Worm (Caenorhabditis elegans) whole organism, L4 larva: ENCODE measurements around the gene T16G12.12.

Experiments
- T26A8.4 ChIP-seq: fragments of 200-800 bp; sonication (Bioruptor generic); IDR thresholded peaks from 2 replicates; pipeline ENCODE4 v1.3.6; 2022; ENCODE audit warnings: missing genetic modification characterization, missing compliant biosample characterization
- Y5F2A.4 ChIP-seq: fragments of 200-800 bp; sonication (Bioruptor generic); optimal IDR thresholded peaks from 2 replicates; lab custom pipeline; 2018; ENCODE audit warnings: mild to moderate bottlenecking, missing genetic modification characterization, missing compliant biosample characterization
- ZK546.5 ChIP-seq, 2 experiments: sonication (generic microtip); optimal IDR thresholded peaks; 2 replicates each; lab custom pipeline; 2017; ENCODE audit warnings: missing biosample characterization in 2 of 2, missing genetic modification characterization in 2 of 2
- aha-1 ChIP-seq: fragments of 150-350 bp; peaks from one replicate; lab custom pipeline; 2014; ENCODE audit warnings: missing biosample characterization, missing genetic modification characterization
- attf-4 ChIP-seq: sonication (generic microtip); optimal IDR thresholded peaks from 3 replicates; lab custom pipeline; 2017; ENCODE audit warnings: missing biosample characterization, missing genetic modification characterization
- ceh-28 ChIP-seq: fragments of 150-350 bp; optimal IDR thresholded peaks from 2 replicates; lab custom pipeline; 2014; ENCODE audit warnings: missing biosample characterization, missing genetic modification reagents, missing genetic modification characterization
- ceh-62 ChIP-seq: sonication (generic microtip); optimal IDR thresholded peaks from 2 replicates; lab custom pipeline; 2017; ENCODE audit warnings: missing biosample characterization, missing genetic modification characterization
- cey-2 ChIP-seq: sonication (generic microtip); optimal IDR thresholded peaks from 3 replicates; lab custom pipeline; 2017; ENCODE audit warnings: missing genetic modification characterization, mild to moderate bottlenecking, missing compliant biosample characterization, antibody characterized with exemption, borderline replicate concordance; ENCODE audit not compliant: insufficient read depth
- dmd-6 ChIP-seq: fragments of 200-800 bp; sonication (Bioruptor generic); IDR thresholded peaks from 2 replicates; pipeline ENCODE4 v1.3.6; 2022; ENCODE audit warnings: missing genetic modification reagents, missing genetic modification characterization, missing compliant biosample characterization
- egl-27 ChIP-seq: sonication (generic microtip); optimal IDR thresholded peaks from 3 replicates; lab custom pipeline; 2017; ENCODE audit warnings: missing biosample characterization, missing genetic modification reagents, missing genetic modification characterization
- egl-43 ChIP-seq: fragments of 200-800 bp; sonication (Bioruptor generic); IDR thresholded peaks from 2 replicates; pipeline ENCODE4 v1.3.6; 2022; ENCODE audit warnings: missing genetic modification reagents, missing genetic modification characterization, missing compliant biosample characterization
- fos-1 ChIP-seq: fragments of 150-350 bp; optimal IDR thresholded peaks from 2 replicates; lab custom pipeline; 2014; ENCODE audit warnings: missing biosample characterization, missing genetic modification characterization
- jun-1 ChIP-seq: fragments of 150-350 bp; optimal IDR thresholded peaks from 2 replicates; lab custom pipeline; 2014; ENCODE audit warnings: missing biosample characterization, missing genetic modification reagents, missing genetic modification characterization
- lin-1 ChIP-seq: fragments of 200-800 bp; sonication (Bioruptor generic); IDR thresholded peaks from 2 replicates; pipeline ENCODE4 v1.3.6; 2022; ENCODE audit warnings: missing genetic modification reagents, missing genetic modification characterization, missing compliant biosample characterization
- lin-15B ChIP-seq: fragments of 150-350 bp; sonication (generic microtip); optimal IDR thresholded peaks from 3 replicates; lab custom pipeline; 2014; ENCODE audit warnings: missing biosample characterization, missing genetic modification characterization
- lin-38 ChIP-seq: fragments of 200-800 bp; sonication (Bioruptor generic); IDR thresholded peaks from 2 replicates; pipeline ENCODE4 v1.3.6; 2022; ENCODE audit warnings: missing genetic modification reagents, missing genetic modification characterization, missing compliant biosample characterization
- lir-3 ChIP-seq: sonication (generic microtip); optimal IDR thresholded peaks from 2 replicates; lab custom pipeline; 2016; ENCODE audit warnings: mild to moderate bottlenecking, missing genetic modification characterization, missing compliant biosample characterization
- lsy-2 ChIP-seq, 2 experiments: fragments of 150-350 bp in 1 of 2; sonication (generic microtip) in 1 of 2; optimal IDR thresholded peaks; 2 replicates each; lab custom pipeline; 2014 to 2017; ENCODE audit warnings: missing biosample characterization in 2 of 2, missing genetic modification characterization in 2 of 2
- madf-5 ChIP-seq, 2 experiments: fragments of 200-800 bp; sonication (Bioruptor generic); IDR thresholded peaks; 2 replicates each; pipeline ENCODE4 v1.3.6; 2022; ENCODE audit warnings: missing compliant biosample characterization in 2 of 2, missing genetic modification characterization in 2 of 2
- mxl-3 ChIP-seq: fragments of 200-800 bp; sonication (Bioruptor generic); optimal IDR thresholded peaks from 2 replicates; lab custom pipeline; 2018; ENCODE audit warnings: mild to moderate bottlenecking, missing genetic modification characterization, missing compliant biosample characterization
- nhr-111 ChIP-seq: fragments of 200-800 bp; sonication (Bioruptor generic); optimal IDR thresholded peaks from 2 replicates; lab custom pipeline; 2018; ENCODE audit warnings: mild to moderate bottlenecking, missing genetic modification characterization, missing compliant biosample characterization
- nhr-25 ChIP-seq: sonication (generic microtip); optimal IDR thresholded peaks from 2 replicates; lab custom pipeline; 2017; ENCODE audit warnings: missing genetic modification characterization, mild to moderate bottlenecking, missing compliant biosample characterization, antibody characterized with exemption, moderate library complexity, borderline replicate concordance; ENCODE audit not compliant: insufficient read depth
- nhr-41 ChIP-seq: fragments of 200-800 bp; sonication (Bioruptor generic); IDR thresholded peaks from 2 replicates; pipeline ENCODE4 v1.3.6; 2022; ENCODE audit warnings: missing genetic modification reagents, missing genetic modification characterization, missing compliant biosample characterization
- nhr-42 ChIP-seq: fragments of 200-800 bp; sonication (Bioruptor generic); IDR thresholded peaks from 2 replicates; pipeline ENCODE4 v1.3.6; 2022; ENCODE audit warnings: missing genetic modification characterization, missing compliant biosample characterization
- nhr-48 ChIP-seq: sonication (generic microtip); optimal IDR thresholded peaks from 2 replicates; lab custom pipeline; 2016; ENCODE audit warnings: mild to moderate bottlenecking, missing genetic modification characterization, missing compliant biosample characterization
- nhr-76 ChIP-seq: fragments of 150-350 bp; optimal IDR thresholded peaks from 2 replicates; lab custom pipeline; 2014; ENCODE audit warnings: missing biosample characterization, missing genetic modification characterization
- rbr-2 ChIP-seq: sonication (generic microtip); optimal IDR thresholded peaks from 2 replicates; lab custom pipeline; 2016; ENCODE audit warnings: missing genotype, missing genetic modification characterization, missing compliant biosample characterization
- saeg-2 ChIP-seq: fragments of 200-800 bp; sonication (Bioruptor generic); IDR thresholded peaks from 2 replicates; pipeline ENCODE4 v1.3.6; 2022; ENCODE audit warnings: missing genetic modification reagents, missing genetic modification characterization, missing compliant biosample characterization
- sdz-12 ChIP-seq: fragments of 200-800 bp; sonication (Bioruptor generic); optimal IDR thresholded peaks from 2 replicates; lab custom pipeline; 2018; ENCODE audit warnings: mild to moderate bottlenecking, missing genetic modification characterization, missing compliant biosample characterization
- spr-3 ChIP-seq: fragments of 200-800 bp; sonication (Bioruptor generic); optimal IDR thresholded peaks from 2 replicates; lab custom pipeline; 2018; ENCODE audit warnings: mild to moderate bottlenecking, missing genetic modification characterization, missing compliant biosample characterization
- tra-1 ChIP-seq: fragments of 200-800 bp; sonication (Bioruptor generic); IDR thresholded peaks from 2 replicates; pipeline ENCODE4 v1.3.6; 2022; ENCODE audit warnings: missing genetic modification reagents, missing genetic modification characterization, missing compliant biosample characterization
- unc-130 ChIP-seq: sonication (generic microtip); optimal IDR thresholded peaks from 2 replicates; lab custom pipeline; 2016; ENCODE audit warnings: missing genetic modification reagents, missing genetic modification characterization, missing compliant biosample characterization
- unc-62 ChIP-seq, 3 experiments: fragments of 150-350 bp in 1 of 3; sonication (generic microtip); optimal IDR thresholded peaks in 2 of 3; peaks in 1 of 3; 1 replicate in 1 of 3; 2 replicates in 2 of 3; lab custom pipeline; 2014 to 2017; ENCODE audit warnings: missing biosample characterization in 3 of 3, missing genetic modification characterization in 3 of 3, missing genetic modification reagents in 3 of 3, missing genotype in 1 of 3
- vab-7 ChIP-seq: fragments of 200-800 bp; sonication (Bioruptor generic); IDR thresholded peaks from 2 replicates; pipeline ENCODE4 v1.3.6; 2022; ENCODE audit warnings: missing genetic modification reagents, missing genetic modification characterization, missing compliant biosample characterization
- ztf-11 ChIP-seq: fragments of 150-350 bp; optimal IDR thresholded peaks from 2 replicates; lab custom pipeline; 2014; ENCODE audit warnings: missing biosample characterization, missing genetic modification characterization
- ztf-7 ChIP-seq: fragments of 150-350 bp; optimal IDR thresholded peaks from 2 replicates; lab custom pipeline; 2014; ENCODE audit warnings: missing biosample characterization, missing genetic modification characterization

The T16G12.12 gene

ce11 chrIII:10076042-10076441 is 22.6 kb downstream of the T16G12.12 start:
- TF ChIP-seq vab-7 (GFP tag; lab: Robert Waterston, UW) (no peak), ceh-62 (no peak), ztf-7 (tag; lab: Kevin White, UChicago) (no peak), saeg-2 (no peak), dmd-6 (GFP tag; lab: Robert Waterston, UW) (no peak), Y5F2A.4 (GFP tag; lab: Kevin White, UChicago) (no peak), nhr-25 (tag; lab: Kevin White, UChicago) (no peak), sdz-12 (GFP tag; lab: Kevin White, UChicago) (no peak), lin-1 (no peak), jun-1 (tag; lab: Kevin White, UChicago) (no peak), nhr-42 (no peak), ceh-28 (tag; lab: Kevin White, UChicago) (no peak)

- no peak for TF ChIP-seq lin-38 (GFP tag; lab: Robert Waterston, UW)
- no peak for TF ChIP-seq madf-5 (GFP tag; IDR thresholded peaks at IDR 0.05; lab: Robert Waterston, UW)
- no peak for TF ChIP-seq nhr-42
- TF ChIP-seq nhr-111 (GFP tag; lab: Kevin White, UChicago): no peak
- TF ChIP-seq ceh-62: no peak
- no peak for TF ChIP-seq egl-27 (tag; lab: Kevin White, UChicago)
- TF ChIP-seq nhr-41 (GFP tag; lab: Robert Waterston, UW): no peak
- no peak for TF ChIP-seq nhr-76 (tag; lab: Kevin White, UChicago)
- no peak for TF ChIP-seq ceh-28 (tag; lab: Kevin White, UChicago)
These were observed 24.7 kb downstream of the T16G12.12 start, which contains the start of gene T16G12.9 for ce11 chrIII:10078151-10078550. TSS of gene T16G12.9 (minus strand) at chrIII:10078251.

ce11 chrIII:10078784-10079183 is 25.4 kb downstream of the T16G12.12 start:
- TF ChIP-seq dmd-6 (GFP tag; lab: Robert Waterston, UW) (peak; percentile 54), tra-1 (GFP tag; lab: Robert Waterston, UW) (peak; percentile 94), T26A8.4 (GFP tag; lab: Robert Waterston, UW) (no peak)

- TF ChIP-seq lir-3 (tag; lab: Kevin White, UChicago) (no peak), unc-130 (no peak), dmd-6 (GFP tag; lab: Robert Waterston, UW) (no peak)
These were observed 29.8 kb downstream of the T16G12.12 start, which contains the start of gene T16H12.3 for ce11 chrIII:10083242-10083641. TSS of gene T16H12.3 (minus strand) at chrIII:10083292.

- TF ChIP-seq ztf-11: no peak
- TF ChIP-seq egl-43 (GFP tag; lab: Robert Waterston, UW): no peak
- no peak for TF ChIP-seq fos-1
- no peak for TF ChIP-seq ZK546.5 (tag; optimal IDR thresholded peaks at IDR 0.05; lab: Kevin White, UChicago)
- no peak for TF ChIP-seq lin-38 (GFP tag; lab: Robert Waterston, UW)
- TF ChIP-seq attf-4: no peak
- no peak for TF ChIP-seq lin-1
- TF ChIP-seq nhr-48 (tag; lab: Kevin White, UChicago): no peak
- TF ChIP-seq lin-15B (tag; lab: Kevin White, UChicago): no peak
These were observed 31.7 kb downstream of the T16G12.12 start, which contains the start of gene T16H12.13 for ce11 chrIII:10085103-10085502. TSS of gene T16H12.13 (plus strand) at chrIII:10085403.

- peak; percentile 91 for TF ChIP-seq aha-1 (tag; lab: Kevin White, UChicago)
- no peak for TF ChIP-seq cey-2 (tag; lab: Kevin White, UChicago)
- no peak for TF ChIP-seq rbr-2 (tag; lab: Kevin White, UChicago)
- no peak for TF ChIP-seq spr-3 (GFP tag; lab: Kevin White, UChicago)
- TF ChIP-seq lsy-2 (tag; optimal IDR thresholded peaks at IDR 0.05; lab: Kevin White, UChicago): no peak
- no peak for TF ChIP-seq mxl-3
- TF ChIP-seq unc-62 (GFP tag; optimal IDR thresholded peaks at IDR 0.05 in 1 of 2; lab: Kevin White, UChicago): peak in 1 of 2 experiments; percentile 22
- TF ChIP-seq unc-62 (tag; optimal IDR thresholded peaks at IDR 0.05; lab: Kevin White, UChicago): no peak
These were observed 32.2 kb downstream of the T16G12.12 start for ce11 chrIII:10085574-10085973.
